Worm (Caenorhabditis elegans): ENCODE data around the gene F10C2.4.
A peak's percentile ranks its signal among the peaks of the same experiment; 100 is the strongest.

Gene F10C2.4

ce11 chrV:12038783-12039182 is 2.6 kb upstream of the F10C2.4 start:
- TF ChIP-seq tbx-11 (GFP tag; IDR thresholded peaks at IDR 0.05) (no peak), aly-1 (tag; optimal IDR thresholded peaks at IDR 0.05) (peak; percentile 8), hmg-4 (GFP tag; optimal IDR thresholded peaks at IDR 0.05) (peak; percentile 62), F13C5.2 (tag; optimal IDR thresholded peaks at IDR 0.05) (no peak), scrt-1 (GFP tag; IDR thresholded peaks at IDR 0.05) (peak; percentile 54; the same call in 1 of the 2 replicates)

DNA sequence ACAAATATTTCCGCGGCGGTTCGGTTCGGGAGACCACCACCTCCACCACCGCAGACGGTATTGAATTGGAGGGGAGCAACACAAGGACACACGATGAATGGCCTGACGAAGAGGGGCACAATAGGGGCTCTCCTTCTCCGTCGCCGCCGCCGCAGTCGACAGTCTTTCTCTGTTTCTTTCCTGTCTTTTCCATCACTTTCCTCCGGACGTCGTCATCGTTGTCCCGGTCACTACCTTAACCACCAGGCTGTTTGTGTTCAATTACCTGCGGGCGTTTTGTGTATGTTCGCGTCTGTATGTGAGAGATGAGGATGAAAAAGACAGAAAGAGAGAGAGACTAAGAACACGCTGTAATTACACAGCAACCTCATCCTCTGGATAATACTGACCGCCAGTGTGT is 1.6 kb upstream of the F10C2.4 start:
- TF ChIP-seq scrt-1 (GFP tag; IDR thresholded peaks at IDR 0.05) (no peak), pes-1 (GFP tag; IDR thresholded peaks at IDR 0.05) (no peak), tbx-37 (GFP tag; conservative IDR thresholded peaks at IDR 0.05) (no peak), sea-1 (GFP tag; conservative IDR thresholded peaks at IDR 0.05) (0 out of 2 replicates have a peak, but pooled peaks have one; percentile 7), ceh-36 (tag; optimal IDR thresholded peaks at IDR 0.05) (no peak), hmg-4 (GFP tag; optimal IDR thresholded peaks at IDR 0.05) (peak; percentile 52), hnd-1 (tag; optimal IDR thresholded peaks at IDR 0.05) (no peak), tra-4 (tag; optimal IDR thresholded peaks at IDR 0.05) (no peak)

ce11 chrV:12045132-12045531 is 3.8 kb downstream of the F10C2.4 start, which contains the start of gene F10C2.5:
Gene F10C2.5, plus strand, starts transcription at chrV:12045432.
- TF ChIP-seq sea-1 (GFP tag; conservative IDR thresholded peaks at IDR 0.05) (no peak), aly-1 (tag; optimal IDR thresholded peaks at IDR 0.05) (no peak), hnd-1 (tag; optimal IDR thresholded peaks at IDR 0.05) (no peak), ceh-13 (GFP tag; optimal IDR thresholded peaks at IDR 0.05) (no peak), ets-7 (tag; optimal IDR thresholded peaks at IDR 0.05) (no peak), tbx-11 (GFP tag; IDR thresholded peaks at IDR 0.05) (no peak)

DNA sequence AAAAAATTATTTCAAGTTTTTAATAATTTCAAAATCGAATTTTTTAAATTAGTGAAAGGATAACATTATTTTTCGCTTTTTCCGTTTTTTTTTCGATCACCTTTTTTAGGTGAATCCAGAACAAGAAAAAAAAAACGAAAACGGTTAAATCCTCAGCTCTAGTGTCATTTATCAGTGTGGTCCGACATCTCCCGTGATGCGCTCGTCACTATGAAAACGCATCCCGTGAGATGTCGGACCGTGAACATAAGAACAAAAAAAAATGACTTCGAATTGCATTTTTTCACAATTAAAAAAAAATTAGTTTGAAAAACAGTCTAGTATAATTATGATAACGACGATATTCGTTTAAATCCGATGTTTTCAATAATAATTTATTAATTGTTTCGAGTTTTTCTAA is 6.4 kb downstream of the F10C2.4 start:
- TF ChIP-seq pes-1 (GFP tag; IDR thresholded peaks at IDR 0.05) (no peak), tbx-11 (GFP tag; IDR thresholded peaks at IDR 0.05) (no peak), ama-1 (optimal IDR thresholded peaks at IDR 0.05) (no peak)

DNA sequence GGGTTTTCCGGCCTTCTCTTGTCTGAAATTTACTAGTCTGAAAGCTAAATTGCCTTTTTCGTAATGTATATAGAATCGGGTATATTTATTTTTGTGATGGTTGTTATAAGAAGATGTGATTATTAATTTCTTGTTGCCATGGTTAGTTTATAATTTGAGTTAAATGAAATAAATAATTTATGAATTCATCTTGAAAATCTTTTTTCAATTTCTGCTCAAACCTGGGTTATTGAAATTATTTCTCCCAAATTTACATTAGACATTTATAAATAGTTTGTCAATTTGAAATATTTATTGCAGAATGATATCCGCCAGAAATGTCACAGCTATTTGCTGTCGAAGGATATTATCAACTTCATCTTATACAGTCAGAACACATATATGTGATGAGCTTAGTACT is 7.1 kb downstream of the F10C2.4 start, which contains the start of gene dars-2:
dars-2 (plus strand) TSS at position 301 of the 400 bp plus-strand sequence.
- TF ChIP-seq ceh-36 (tag; optimal IDR thresholded peaks at IDR 0.05) = no peak
- TF ChIP-seq hnd-1 (tag; optimal IDR thresholded peaks at IDR 0.05) = no peak
- TF ChIP-seq tbx-11 (GFP tag; IDR thresholded peaks at IDR 0.05) = no peak
- no peak for TF ChIP-seq ceh-13 (GFP tag; optimal IDR thresholded peaks at IDR 0.05)
- TF ChIP-seq hmbx-1 (tag; optimal IDR thresholded peaks at IDR 0.05) = no peak
- no peak for TF ChIP-seq tra-4 (tag; optimal IDR thresholded peaks at IDR 0.05)
- TF ChIP-seq flt-1 (GFP tag; IDR thresholded peaks at IDR 0.05) = no peak
- no peak for TF ChIP-seq F13C5.2 (tag; optimal IDR thresholded peaks at IDR 0.05)
- no peak for TF ChIP-seq ama-1 (optimal IDR thresholded peaks at IDR 0.05)
- no peak for TF ChIP-seq hmg-4 (GFP tag; optimal IDR thresholded peaks at IDR 0.05)
- TF ChIP-seq sea-1 (GFP tag; conservative IDR thresholded peaks at IDR 0.05) = no peak
- no peak for TF ChIP-seq tbx-37 (GFP tag; conservative IDR thresholded peaks at IDR 0.05)
- TF ChIP-seq pes-1 (GFP tag; IDR thresholded peaks at IDR 0.05) = no peak
- TF ChIP-seq aly-1 (tag; optimal IDR thresholded peaks at IDR 0.05) = no peak
- TF ChIP-seq scrt-1 (GFP tag; IDR thresholded peaks at IDR 0.05) = no peak
- no peak for TF ChIP-seq ets-7 (tag; optimal IDR thresholded peaks at IDR 0.05)
- TF ChIP-seq B0310.2 (tag; optimal IDR thresholded peaks at IDR 0.05) = no peak

DNA sequence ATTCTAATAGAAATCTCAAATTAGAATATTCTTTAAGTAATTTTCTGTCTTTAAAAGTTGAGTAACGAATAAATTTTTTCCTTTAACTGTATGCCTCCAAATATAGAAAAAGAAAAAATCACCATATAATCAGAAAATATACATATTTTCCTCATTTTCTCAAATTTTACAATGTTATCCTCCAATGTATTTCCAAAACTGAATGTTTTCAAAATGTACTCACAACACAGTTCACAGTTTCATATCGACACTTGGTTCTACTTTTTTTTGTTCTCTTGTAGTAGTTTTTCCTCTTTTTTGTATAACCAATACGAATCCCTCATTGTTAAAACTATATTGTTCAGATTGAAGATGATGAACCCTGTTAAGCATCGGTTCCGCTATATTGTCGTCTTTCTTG is 12.2 kb downstream of the F10C2.4 start, which contains the start of gene F10C2.7:
F10C2.7 (plus strand) TSS at position 301 of the 400 bp plus-strand sequence.
- TF ChIP-seq ceh-36 (tag; optimal IDR thresholded peaks at IDR 0.05) = no peak
- no peak for TF ChIP-seq scrt-1 (GFP tag; IDR thresholded peaks at IDR 0.05)
- no peak for TF ChIP-seq tbx-11 (GFP tag; IDR thresholded peaks at IDR 0.05)
- no peak for TF ChIP-seq flt-1 (GFP tag; IDR thresholded peaks at IDR 0.05)
- no peak for TF ChIP-seq sea-1 (GFP tag; conservative IDR thresholded peaks at IDR 0.05)
- TF ChIP-seq ets-7 (tag; optimal IDR thresholded peaks at IDR 0.05) = no peak
- no peak for TF ChIP-seq tra-4 (tag; optimal IDR thresholded peaks at IDR 0.05)
- no peak for TF ChIP-seq hmbx-1 (tag; optimal IDR thresholded peaks at IDR 0.05)
- no peak for TF ChIP-seq tbx-37 (GFP tag; conservative IDR thresholded peaks at IDR 0.05)
- no peak for TF ChIP-seq ama-1 (optimal IDR thresholded peaks at IDR 0.05)
- TF ChIP-seq aly-1 (tag; optimal IDR thresholded peaks at IDR 0.05) = no peak
- TF ChIP-seq hnd-1 (tag; optimal IDR thresholded peaks at IDR 0.05) = no peak

DNA sequence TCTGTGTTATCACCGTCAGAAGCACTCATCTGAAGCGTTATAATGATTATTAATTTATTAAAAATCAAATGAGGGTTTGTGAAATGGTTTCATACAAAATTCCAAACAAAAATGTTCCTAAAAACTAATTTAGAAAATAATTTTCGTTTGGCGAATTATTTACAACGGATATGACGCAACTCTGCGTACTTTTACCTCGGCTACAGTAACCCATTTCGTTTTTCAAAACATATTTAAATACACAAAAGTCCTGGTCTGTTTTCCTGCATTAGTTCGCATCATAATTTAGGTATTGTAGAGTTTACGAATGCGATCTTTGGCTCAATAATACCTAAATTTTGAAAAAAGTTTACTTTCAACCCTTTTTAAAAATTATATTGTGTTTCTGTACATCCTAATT is 18.4 kb downstream of the F10C2.4 start, which contains the start of gene R07B7.2:
R07B7.2 (minus strand) TSS at position 35 of the 400 bp plus-strand sequence.
- TF ChIP-seq ceh-13 (GFP tag; optimal IDR thresholded peaks at IDR 0.05) = no peak
- no peak for TF ChIP-seq aly-1 (tag; optimal IDR thresholded peaks at IDR 0.05)
- TF ChIP-seq scrt-1 (GFP tag; IDR thresholded peaks at IDR 0.05) = no peak
- no peak for TF ChIP-seq ceh-36 (tag; optimal IDR thresholded peaks at IDR 0.05)
- no peak for TF ChIP-seq hnd-1 (tag; optimal IDR thresholded peaks at IDR 0.05)
- no peak for TF ChIP-seq sea-1 (GFP tag; conservative IDR thresholded peaks at IDR 0.05)
- TF ChIP-seq B0310.2 (tag; optimal IDR thresholded peaks at IDR 0.05) = no peak
- no peak for TF ChIP-seq hmbx-1 (tag; optimal IDR thresholded peaks at IDR 0.05)
- no peak for TF ChIP-seq ama-1 (optimal IDR thresholded peaks at IDR 0.05)
- no peak for TF ChIP-seq tbx-11 (GFP tag; IDR thresholded peaks at IDR 0.05)
- TF ChIP-seq ets-7 (tag; optimal IDR thresholded peaks at IDR 0.05) = no peak

DNA sequence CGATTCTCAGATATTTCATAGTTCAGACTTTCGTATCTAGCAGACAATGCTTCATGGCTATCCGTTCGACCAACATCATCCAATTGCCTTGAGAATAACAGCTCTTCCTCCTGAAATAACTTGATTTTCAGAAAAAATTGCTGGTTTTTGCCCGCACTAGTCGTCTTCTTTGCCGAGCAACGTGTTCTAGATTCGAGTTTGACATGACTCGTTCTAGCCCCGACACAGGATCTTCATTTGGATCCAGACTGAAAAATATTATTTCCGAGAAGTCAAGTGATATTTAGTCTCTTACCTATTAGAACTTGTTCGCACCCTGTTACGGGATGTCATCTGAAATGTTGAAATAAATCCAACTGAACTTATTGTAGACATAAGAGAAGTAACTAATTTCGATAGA is 21.7 kb downstream of the F10C2.4 start, which contains the start of gene clh-6:
clh-6 (minus strand) TSS at position 333 of the 400 bp plus-strand sequence.
- no peak for TF ChIP-seq F13C5.2 (tag; optimal IDR thresholded peaks at IDR 0.05)
- no peak for TF ChIP-seq B0310.2 (tag; optimal IDR thresholded peaks at IDR 0.05)
- no peak for TF ChIP-seq hmg-4 (GFP tag; optimal IDR thresholded peaks at IDR 0.05)
- TF ChIP-seq ama-1 (optimal IDR thresholded peaks at IDR 0.05) = peak; percentile 79
- no peak for TF ChIP-seq tbx-37 (GFP tag; conservative IDR thresholded peaks at IDR 0.05)
- TF ChIP-seq pes-1 (GFP tag; IDR thresholded peaks at IDR 0.05) = no peak
